Fruit fly (Drosophila melanogaster) whole organism, embryonic: ENCODE results near the gene Tcs6.

Experiments used
- Abd-B ChIP-seq: fragments of 200-800 bp; sonication (Bioruptor generic); optimal IDR thresholded peaks from 2 replicates; lab custom pipeline; 2018; ENCODE audit warnings: missing biosample characterization, mild to moderate bottlenecking, missing genetic modification characterization, moderate library complexity
- Aef1 ChIP-seq: fragments of 200-800 bp; sonication (Bioruptor generic); IDR thresholded peaks from 3 replicates; pipeline ENCODE4 v1.3.6; 2022; ENCODE audit warnings: missing biosample characterization, missing genetic modification characterization
- BEAF-32 ChIP-seq: fragments of 200-800 bp; sonication (Bioruptor generic); optimal IDR thresholded peaks from 3 replicates; lab custom pipeline; 2017; ENCODE audit warnings: missing biosample characterization, missing genetic modification characterization, mild to moderate bottlenecking, moderate library complexity, missing genetic modification reagents
- Bdp1 ChIP-seq: fragments of 200-800 bp; sonication (Bioruptor generic); optimal IDR thresholded peaks from 3 replicates; lab custom pipeline; 2016; ENCODE audit warnings: missing biosample characterization, missing genetic modification characterization
- Bgb ChIP-seq: fragments of 200-800 bp; sonication (Bioruptor generic); IDR thresholded peaks from 2 replicates; pipeline ENCODE4 v1.3.6; 2022; ENCODE audit warnings: missing biosample characterization, missing genetic modification characterization; ENCODE audit not compliant: partially characterized antibody
- C15 ChIP-seq: fragments of 200-800 bp; sonication (Bioruptor generic); IDR thresholded peaks from 3 replicates; pipeline ENCODE4 v1.3.6; 2022; ENCODE audit warnings: missing biosample characterization, missing genetic modification characterization
- CG10654 ChIP-seq: fragments of 200-800 bp; sonication (Bioruptor generic); optimal IDR thresholded peaks from 2 replicates; lab custom pipeline; 2016; ENCODE audit warnings: missing biosample characterization, missing genetic modification characterization
- CG10959 ChIP-seq: fragments of 200-800 bp; sonication (Bioruptor generic); IDR thresholded peaks from 2 replicates; pipeline ENCODE4 v1.3.6; 2022; ENCODE audit warnings: missing biosample characterization, missing genetic modification characterization
- CG12104 ChIP-seq: fragments of 200-800 bp; sonication (Bioruptor generic); optimal IDR thresholded peaks from 3 replicates; lab custom pipeline; 2016; ENCODE audit warnings: missing biosample characterization, missing genetic modification characterization
- CG13296 ChIP-seq: fragments of 200-800 bp; sonication (Bioruptor generic); optimal IDR thresholded peaks from 3 replicates; lab custom pipeline; 2018; ENCODE audit warnings: missing biosample characterization, mild to moderate bottlenecking, missing genetic modification characterization
- CG14014 ChIP-seq: fragments of 200-800 bp; sonication (Bioruptor generic); IDR thresholded peaks from 2 replicates; pipeline ENCODE4 v1.3.6; 2022; ENCODE audit warnings: missing biosample characterization, missing genetic modification characterization
- CG16863 ChIP-seq: fragments of 200-800 bp; sonication (Bioruptor generic); optimal IDR thresholded peaks from 3 replicates; lab custom pipeline; 2016; ENCODE audit warnings: missing biosample characterization, missing genetic modification characterization
- CG30403 ChIP-seq: fragments of 200-800 bp; sonication (Bioruptor generic); optimal IDR thresholded peaks from 3 replicates; lab custom pipeline; 2016; ENCODE audit warnings: missing biosample characterization, missing genetic modification characterization
- CG34224 ChIP-seq: fragments of 200-800 bp; sonication (Bioruptor generic); IDR thresholded peaks from 3 replicates; pipeline ENCODE4 v1.3.6; 2022; ENCODE audit warnings: missing biosample characterization, missing genetic modification characterization; ENCODE audit not compliant: partially characterized antibody
- CG6765 ChIP-seq: fragments of 200-800 bp; sonication (Bioruptor generic); optimal IDR thresholded peaks from 3 replicates; lab custom pipeline; 2017; ENCODE audit warnings: missing biosample characterization, mild to moderate bottlenecking, missing genetic modification characterization
- CG7271 ChIP-seq: fragments of 200-800 bp; sonication (Bioruptor generic); optimal IDR thresholded peaks from 2 replicates; lab custom pipeline; 2018; ENCODE audit warnings: missing biosample characterization, mild to moderate bottlenecking, missing genetic modification characterization, moderate library complexity
- CG7786 ChIP-seq: fragments of 200-800 bp; sonication (Bioruptor generic); optimal IDR thresholded peaks from 2 replicates; lab custom pipeline; 2016; ENCODE audit warnings: missing biosample characterization, missing genetic modification characterization
- CG8089 ChIP-seq: fragments of 200-800 bp; sonication (Bioruptor generic); optimal IDR thresholded peaks from 3 replicates; lab custom pipeline; 2016; ENCODE audit warnings: missing biosample characterization, missing genetic modification characterization
- CG9932 ChIP-seq: fragments of 200-800 bp; sonication (Bioruptor generic); IDR thresholded peaks from 2 replicates; pipeline ENCODE4 v1.3.6; 2022; ENCODE audit warnings: missing biosample characterization, missing genetic modification characterization
- Fer1 ChIP-seq: fragments of 200-800 bp; sonication (Bioruptor generic); optimal IDR thresholded peaks from 2 replicates; lab custom pipeline; 2017; ENCODE audit warnings: missing biosample characterization, mild to moderate bottlenecking, missing genetic modification characterization
- HLH4C ChIP-seq: fragments of 200-800 bp; sonication (Bioruptor generic); IDR thresholded peaks from 3 replicates; pipeline ENCODE4 v1.3.6; 2022; ENCODE audit warnings: missing biosample characterization, missing genetic modification characterization; ENCODE audit not compliant: partially characterized antibody
- NC2β ChIP-seq: fragments of 200-800 bp; sonication (Bioruptor generic); optimal IDR thresholded peaks from 2 replicates; lab custom pipeline; 2016; ENCODE audit warnings: missing biosample characterization, missing genetic modification characterization
- PHDP ChIP-seq: fragments of 200-800 bp; sonication (Bioruptor generic); optimal IDR thresholded peaks from 3 replicates; lab custom pipeline; 2018; ENCODE audit warnings: missing biosample characterization, mild to moderate bottlenecking, missing genetic modification characterization, moderate library complexity
- Spps ChIP-seq: fragments of 200-800 bp; sonication (Bioruptor generic); optimal IDR thresholded peaks from 2 replicates; lab custom pipeline; 2018; ENCODE audit warnings: missing biosample characterization, mild to moderate bottlenecking, missing genetic modification characterization
- TFAM ChIP-seq: fragments of 200-800 bp; sonication (Bioruptor generic); optimal IDR thresholded peaks from 2 replicates; lab custom pipeline; 2017; ENCODE audit warnings: missing biosample characterization, missing genetic modification characterization, inconsistent platforms
- Xrp1 ChIP-seq: fragments of 200-800 bp; sonication (Bioruptor generic); IDR thresholded peaks from 2 replicates; pipeline ENCODE4 v1.3.6; 2022; ENCODE audit warnings: missing biosample characterization, missing genetic modification characterization
- ato ChIP-seq: fragments of 200-800 bp; sonication (Bioruptor generic); IDR thresholded peaks from 2 replicates; pipeline ENCODE4 v1.3.6; 2022; ENCODE audit warnings: missing biosample characterization, missing genetic modification characterization; ENCODE audit not compliant: partially characterized antibody
- ci ChIP-seq: fragments of 200-800 bp; sonication (Bioruptor generic); IDR thresholded peaks from 3 replicates; pipeline ENCODE4 v1.3.6; 2022; ENCODE audit warnings: missing biosample characterization, missing genetic modification characterization
- corto ChIP-seq: fragments of 200-800 bp; sonication (Bioruptor generic); optimal IDR thresholded peaks from 2 replicates; lab custom pipeline; 2016; ENCODE audit warnings: missing biosample characterization, mild to moderate bottlenecking, missing genetic modification characterization, moderate library complexity
- dan ChIP-seq: fragments of 200-800 bp; sonication (Bioruptor generic); IDR thresholded peaks from 2 replicates; pipeline ENCODE4 v1.3.6; 2022; ENCODE audit warnings: missing biosample characterization, missing genetic modification characterization
- eve ChIP-seq, 2 experiments: fragments of >200 bp; optimal IDR thresholded peaks; 2 replicates each; lab custom pipeline; 2017; ENCODE audit warnings: missing biosample characterization in 2 of 2, missing genetic modification characterization in 2 of 2
- fru ChIP-seq: fragments of >200 bp; optimal IDR thresholded peaks from 2 replicates; lab custom pipeline; 2017
- gcm2 ChIP-seq: fragments of 200-800 bp; sonication (Bioruptor generic); optimal IDR thresholded peaks from 2 replicates; lab custom pipeline; 2016; ENCODE audit warnings: missing biosample characterization, missing genetic modification characterization
- gsb-n ChIP-seq: fragments of 200-800 bp; sonication (Bioruptor generic); optimal IDR thresholded peaks from 3 replicates; lab custom pipeline; 2018; ENCODE audit warnings: missing biosample characterization, mild to moderate bottlenecking, missing genetic modification characterization
- h ChIP-seq: fragments of >200 bp; optimal IDR thresholded peaks from 2 replicates; lab custom pipeline; 2017
- jing ChIP-seq: fragments of 200-800 bp; sonication (Bioruptor generic); optimal IDR thresholded peaks from 2 replicates; lab custom pipeline; 2018; ENCODE audit warnings: missing biosample characterization, mild to moderate bottlenecking, missing genetic modification characterization
- luna ChIP-seq: fragments of 200-800 bp; sonication (Bioruptor generic); optimal IDR thresholded peaks from 2 replicates; lab custom pipeline; 2016; ENCODE audit warnings: missing biosample characterization, missing genetic modification characterization
- maf-S ChIP-seq: fragments of 200-800 bp; sonication (Bioruptor generic); optimal IDR thresholded peaks from 2 replicates; lab custom pipeline; 2016; ENCODE audit warnings: missing biosample characterization, missing genetic modification characterization
- mld ChIP-seq: fragments of 200-800 bp; sonication (Bioruptor generic); IDR thresholded peaks from 3 replicates; pipeline ENCODE4 v1.3.6; 2022; ENCODE audit warnings: missing biosample characterization, missing genetic modification characterization; ENCODE audit not compliant: partially characterized antibody
- p53 ChIP-seq: fragments of 200-800 bp; sonication (Bioruptor generic); optimal IDR thresholded peaks from 2 replicates; lab custom pipeline; 2016; ENCODE audit warnings: missing biosample characterization, missing genetic modification characterization
- peb ChIP-seq: fragments of 200-800 bp; sonication (Bioruptor generic); IDR thresholded peaks from 2 replicates; pipeline ENCODE4 v1.3.6; 2022; ENCODE audit warnings: missing biosample characterization, missing genetic modification characterization
- phol ChIP-seq: fragments of 200-800 bp; sonication (Bioruptor generic); optimal IDR thresholded peaks from 3 replicates; lab custom pipeline; 2018; ENCODE audit warnings: missing biosample characterization, mild to moderate bottlenecking, missing genetic modification characterization, moderate library complexity
- pita ChIP-seq: fragments of 200-800 bp; sonication (Bioruptor generic); optimal IDR thresholded peaks from 2 replicates; lab custom pipeline; 2017; ENCODE audit warnings: missing biosample characterization, mild to moderate bottlenecking, missing genetic modification characterization
- sens ChIP-seq: fragments of 200-800 bp; sonication (Bioruptor generic); peaks from one replicate; lab custom pipeline; 2016; ENCODE audit warnings: missing biosample characterization, missing genetic modification characterization
- seq ChIP-seq: fragments of 200-800 bp; sonication (Bioruptor generic); IDR thresholded peaks from 2 replicates; pipeline ENCODE4 v1.3.6; 2022; ENCODE audit warnings: missing biosample characterization, missing genetic modification characterization
- so ChIP-seq: fragments of 200-800 bp; sonication (Bioruptor generic); IDR thresholded peaks from 3 replicates; pipeline ENCODE4 v1.3.6; 2022; ENCODE audit warnings: missing biosample characterization, missing genetic modification characterization
- tap ChIP-seq: fragments of 200-800 bp; optimal IDR thresholded peaks from 3 replicates; lab custom pipeline; 2019; ENCODE audit warnings: missing biosample characterization, mild to moderate bottlenecking, missing genetic modification characterization, moderate library complexity
- tio ChIP-seq: fragments of 200-800 bp; sonication (Bioruptor generic); optimal IDR thresholded peaks from 2 replicates; lab custom pipeline; 2017; ENCODE audit warnings: missing biosample characterization, missing genetic modification characterization, inconsistent platforms
- wdn ChIP-seq: fragments of 200-800 bp; sonication (Bioruptor generic); IDR thresholded peaks from 2 replicates; pipeline ENCODE4 v1.3.6; 2022; ENCODE audit warnings: missing biosample characterization, missing genetic modification characterization
- zfh1 ChIP-seq: fragments of 200-800 bp; sonication (Bioruptor generic); IDR thresholded peaks from 3 replicates; pipeline ENCODE4 v1.3.6; 2022; ENCODE audit warnings: missing biosample characterization, missing genetic modification characterization

The Tcs6 gene

DNA sequence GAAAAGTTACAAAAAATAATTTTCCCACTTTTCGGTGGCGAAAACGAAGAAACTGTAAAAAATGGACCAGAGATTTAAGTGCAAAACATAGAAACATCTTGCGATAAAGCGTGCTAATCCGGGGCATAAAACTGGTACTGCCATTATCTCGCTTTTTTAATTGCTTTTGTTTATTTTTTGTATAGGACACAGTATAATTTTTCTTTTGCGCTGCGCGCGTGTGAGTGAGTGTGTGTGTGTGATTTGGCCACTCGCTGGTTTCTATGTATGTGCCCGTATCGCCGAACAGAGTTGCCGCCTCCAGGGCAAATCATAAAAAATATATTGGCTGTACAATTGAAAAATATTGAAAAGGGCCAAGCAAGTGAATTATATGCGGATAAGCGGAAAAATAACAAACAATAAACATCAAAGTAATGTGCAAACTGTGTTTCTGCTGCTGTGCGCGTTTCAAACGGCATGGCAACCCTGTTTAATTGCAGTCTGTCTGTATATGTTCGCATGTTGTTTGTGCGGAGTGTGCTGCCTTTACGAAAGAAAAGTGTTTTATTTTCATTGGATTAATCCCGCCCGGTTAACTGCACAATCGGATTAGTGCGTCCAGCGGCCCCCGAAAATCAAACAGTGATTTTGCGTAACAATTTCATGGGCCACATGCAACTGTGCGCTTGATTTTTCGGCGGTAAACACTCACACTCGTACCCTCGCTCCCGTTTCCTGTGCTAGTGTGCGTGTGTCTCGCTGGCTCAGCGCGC lies 15.7 kb downstream of the Tcs6 start (continued):
- TF ChIP-seq CG9932 (peak; percentile 96), PHDP (tag; lab: Kevin White, UChicago) (peak; percentile 96), Bdp1 (peak; percentile 91), so (GFP tag; lab: Robert Waterston, UW) (peak; percentile 95), CG34224 (GFP tag; lab: Robert Waterston, UW) (no peak; the same call in 2 of the 3 replicates), Xrp1 (GFP tag; lab: Robert Waterston, UW) (peak; percentile 98), mld (GFP tag; lab: Robert Waterston, UW) (no peak), TFAM (GFP tag; lab: Kevin White, UChicago) (peak; percentile 81), tap (tag; lab: Kevin White, UChicago) (peak; percentile 85), HLH4C (GFP tag; lab: Robert Waterston, UW) (no peak; the same call in 2 of the 3 replicates), CG14014 (GFP tag; lab: Robert Waterston, UW) (peak; percentile 97), CG10959 (GFP tag; lab: Robert Waterston, UW) (peak; percentile 89), seq (GFP tag; lab: Robert Waterston, UW) (peak; percentile 97), CG10654 (GFP tag; lab: Kevin White, UChicago) (peak; percentile 97), wdn (GFP tag; lab: Robert Waterston, UW) (peak; percentile 94), tio (GFP tag; lab: Kevin White, UChicago) (peak; percentile 97), CG7271 (tag; lab: Kevin White, UChicago) (peak; percentile 69), gcm2 (GFP tag; lab: Kevin White, UChicago) (peak; percentile 94), h (lab: Kevin White, UChicago) (no peak), corto (GFP tag; lab: Kevin White, UChicago) (peak; percentile 89), Fer1 (GFP tag; lab: Kevin White, UChicago) (peak; percentile 93), CG8089 (GFP tag; lab: Kevin White, UChicago) (peak; percentile 97), ci (GFP tag; lab: Robert Waterston, UW) (peak; percentile 98), sens (peak; percentile 100), Spps (tag; lab: Kevin White, UChicago) (peak; percentile 89), Bgb (GFP tag; lab: Robert Waterston, UW) (no peak), BEAF-32 (GFP tag; lab: Kevin White, UChicago) (peak; percentile 27), CG6765 (GFP tag; lab: Kevin White, UChicago) (peak; percentile 92), eve (GFP tag; optimal IDR thresholded peaks at IDR 0.05; lab: Kevin White, UChicago) (peak in 1 of 2 experiments; percentile 30), gsb-n (tag; lab: Kevin White, UChicago) (peak; percentile 93), CG16863 (GFP tag; lab: Kevin White, UChicago) (peak; percentile 96), CG30403 (peak; percentile 97), CG7786 (GFP tag; lab: Kevin White, UChicago) (peak; percentile 97), dan (peak; percentile 83), maf-S (GFP tag; lab: Kevin White, UChicago) (peak; percentile 97), Aef1 (GFP tag; lab: Robert Waterston, UW) (peak; percentile 97), zfh1 (GFP tag; lab: Robert Waterston, UW) (peak; percentile 98), ato (no peak), CG12104 (GFP tag; lab: Kevin White, UChicago) (peak; percentile 92), Abd-B (GFP tag; lab: Kevin White, UChicago) (peak; percentile 97), NC2β (peak; percentile 96), jing (GFP tag; lab: Kevin White, UChicago) (peak; percentile 96), CG13296 (peak; percentile 85), peb (GFP tag; lab: Robert Waterston, UW) (peak; percentile 95), fru (lab: Kevin White, UChicago) (peak; percentile 51), pita (GFP tag; lab: Kevin White, UChicago) (no peak), phol (tag; lab: Kevin White, UChicago) (peak; percentile 95), luna (GFP tag; lab: Kevin White, UChicago) (peak; percentile 92), p53 (GFP tag; lab: Kevin White, UChicago) (peak; percentile 94), C15 (peak; percentile 85)
